Worm (Caenorhabditis elegans): ENCODE measurements around the gene tig-3.

ce11 chrII:15229785-15230393, 21.7 kb downstream of the tig-3 start, which contains the start of gene spsb-2:
- TF ChIP-seq ttx-3 (tag; optimal IDR thresholded peaks at IDR 0.05) (no peak), nhr-11 (tag; optimal IDR thresholded peaks at IDR 0.05) (no peak), pqm-1 (tag; optimal IDR thresholded peaks at IDR 0.05) (no peak), ama-1 (optimal IDR thresholded peaks at IDR 0.05) (no peak), zip-5 (tag; optimal IDR thresholded peaks at IDR 0.05) (no peak), ceh-45 (GFP tag; IDR thresholded peaks at IDR 0.05) (no peak), ceh-9 (tag; optimal IDR thresholded peaks at IDR 0.05) (no peak), lim-6 (tag; optimal IDR thresholded peaks at IDR 0.05) (no peak)

Measured in whole organism, late embryonic.